Worm (Caenorhabditis elegans): Measurements from ENCODE around the gene sri-47.
"Not testable (repeated sequence)": the region's sequence is repeated elsewhere in the genome, so short reads cannot be mapped to it uniquely, and the experiment has no call there.

- TF ChIP-seq che-1 (tag; optimal IDR thresholded peaks at IDR 0.05); sdc-2 (tag; optimal IDR thresholded peaks at IDR 0.05); ahr-1 (tag; optimal IDR thresholded peaks at IDR 0.05); pha-4 (tag; optimal IDR thresholded peaks at IDR 0.05); hlh-6 (tag; optimal IDR thresholded peaks at IDR 0.05); hlh-30 (tag; optimal IDR thresholded peaks at IDR 0.05; ENCODE audit: insufficient read depth); ceh-18 (tag; optimal IDR thresholded peaks at IDR 0.05); nhr-11 (tag; optimal IDR thresholded peaks at IDR 0.05); T23F11.4 (GFP tag; optimal IDR thresholded peaks at IDR 0.05); ztf-16 (tag; optimal IDR thresholded peaks at IDR 0.05): not testable (repeated sequence)
These were observed 31.9 kb downstream of the sri-47 start, which contains the start of gene nspf-2 for ce11 chrII:2688616-2689015.

Measured in whole organism, late embryonic.